Worm (Caenorhabditis elegans): Measurements from ENCODE around the gene atp-4.

- no peak for TF ChIP-seq ama-1 (optimal IDR thresholded peaks at IDR 0.05)
- TF ChIP-seq tbx-37 (GFP tag; conservative IDR thresholded peaks at IDR 0.05) = no peak
- TF ChIP-seq hmbx-1 (tag; optimal IDR thresholded peaks at IDR 0.05) = no peak
- TF ChIP-seq flt-1 (GFP tag; IDR thresholded peaks at IDR 0.05) = no peak
- TF ChIP-seq ceh-36 (tag; optimal IDR thresholded peaks at IDR 0.05) = no peak
- no peak for TF ChIP-seq sea-1 (GFP tag; conservative IDR thresholded peaks at IDR 0.05)
- TF ChIP-seq F13C5.2 (tag; optimal IDR thresholded peaks at IDR 0.05) = no peak
- no peak for TF ChIP-seq hnd-1 (tag; optimal IDR thresholded peaks at IDR 0.05)
- TF ChIP-seq scrt-1 (GFP tag; IDR thresholded peaks at IDR 0.05) = no peak
- no peak for TF ChIP-seq pes-1 (GFP tag; IDR thresholded peaks at IDR 0.05)
- TF ChIP-seq ets-7 (tag; optimal IDR thresholded peaks at IDR 0.05) = no peak
- TF ChIP-seq B0310.2 (tag; optimal IDR thresholded peaks at IDR 0.05) = no peak
- no peak for TF ChIP-seq tra-4 (tag; optimal IDR thresholded peaks at IDR 0.05)
These were observed 36.7 kb downstream of the atp-4 start, which contains the start of gene F57F4.1 for ce11 chrV:6390163-6390562.

Data from whole organism, early embryonic.